Fruit fly (Drosophila melanogaster) whole organism, embryonic: ENCODE data around the gene Stat92E.

ENCODE experiments used
- Blimp-1 ChIP-seq: fragments of 200-800 bp; sonication (Bioruptor generic); optimal IDR thresholded peaks from 3 replicates; lab custom pipeline; 2018; ENCODE audit warnings: missing biosample characterization, missing genetic modification characterization, mild to moderate bottlenecking, moderate library complexity, missing genetic modification reagents
- CG10431 ChIP-seq: fragments of 200-800 bp; sonication (Bioruptor generic); optimal IDR thresholded peaks from 3 replicates; lab custom pipeline; 2018; ENCODE audit warnings: missing biosample characterization, mild to moderate bottlenecking, missing genetic modification characterization
- CG10462 ChIP-seq: fragments of 200-800 bp; sonication (Bioruptor generic); optimal IDR thresholded peaks from 2 replicates; lab custom pipeline; 2016; ENCODE audit warnings: missing biosample characterization, missing genetic modification characterization
- CG1233 ChIP-seq: fragments of 200-800 bp; sonication (Bioruptor generic); optimal IDR thresholded peaks from 4 replicates; lab custom pipeline; 2018; ENCODE audit warnings: missing biosample characterization, mild to moderate bottlenecking, missing genetic modification characterization
- CG12769 ChIP-seq: fragments of 200-800 bp; sonication (Bioruptor generic); optimal IDR thresholded peaks from 2 replicates; lab custom pipeline; 2019; ENCODE audit warnings: missing biosample characterization, mild to moderate bottlenecking, missing genetic modification characterization, moderate library complexity
- CG13123 ChIP-seq: fragments of 200-800 bp; sonication (Bioruptor generic); optimal IDR thresholded peaks from 2 replicates; lab custom pipeline; 2016; ENCODE audit warnings: missing biosample characterization, missing genetic modification characterization
- CG13287 ChIP-seq: fragments of 200-800 bp; sonication (Bioruptor generic); IDR thresholded peaks from 2 replicates; pipeline ENCODE4 v1.3.6; 2022; ENCODE audit warnings: missing biosample characterization, missing genetic modification characterization; ENCODE audit not compliant: partially characterized antibody
- CG15479 ChIP-seq: fragments of 200-800 bp; sonication (Bioruptor generic); optimal IDR thresholded peaks from 3 replicates; lab custom pipeline; 2019; ENCODE audit warnings: missing biosample characterization, mild to moderate bottlenecking, missing genetic modification characterization, moderate library complexity
- CG3163 ChIP-seq: fragments of 200-800 bp; sonication (Bioruptor generic); optimal IDR thresholded peaks from 3 replicates; lab custom pipeline; 2016; ENCODE audit warnings: missing biosample characterization, missing genetic modification characterization
- CG32767 ChIP-seq: fragments of 200-800 bp; sonication (Bioruptor generic); IDR thresholded peaks from 2 replicates; pipeline ENCODE4 v1.3.6; 2022; ENCODE audit warnings: missing biosample characterization, missing genetic modification characterization
- CG34376 ChIP-seq: fragments of 200-800 bp; sonication (Bioruptor generic); optimal IDR thresholded peaks from 2 replicates; lab custom pipeline; 2018; ENCODE audit warnings: missing biosample characterization, mild to moderate bottlenecking, missing genetic modification characterization
- CG3995 ChIP-seq: fragments of 200-800 bp; sonication (Bioruptor generic); optimal IDR thresholded peaks from 3 replicates; lab custom pipeline; 2016; ENCODE audit warnings: missing biosample characterization, missing genetic modification characterization
- CG5180 ChIP-seq: fragments of 200-800 bp; sonication (Bioruptor generic); optimal IDR thresholded peaks from 3 replicates; lab custom pipeline; 2017; ENCODE audit warnings: missing biosample characterization, missing genetic modification characterization, mild to moderate bottlenecking, moderate library complexity, missing genetic modification reagents
- CG8944 ChIP-seq: fragments of 200-800 bp; sonication (Bioruptor generic); optimal IDR thresholded peaks from 3 replicates; lab custom pipeline; 2016; ENCODE audit warnings: missing biosample characterization, missing genetic modification characterization
- CG9876 ChIP-seq: fragments of 200-800 bp; sonication (Bioruptor generic); optimal IDR thresholded peaks from 2 replicates; lab custom pipeline; 2016; ENCODE audit warnings: missing biosample characterization, missing genetic modification characterization
- Deaf1 ChIP-seq: fragments of 200-800 bp; optimal IDR thresholded peaks from 3 replicates; lab custom pipeline; 2019; ENCODE audit warnings: missing biosample characterization, mild to moderate bottlenecking, missing genetic modification characterization, moderate library complexity
- Dref ChIP-seq: fragments of 200-800 bp; sonication (Bioruptor generic); IDR thresholded peaks from 2 replicates; pipeline ENCODE4 v1.3.6; 2022; ENCODE audit warnings: missing biosample characterization, missing genetic modification characterization
- Ets65A ChIP-seq: fragments of 200-800 bp; sonication (Bioruptor generic); peaks from one replicate; lab custom pipeline; 2016; ENCODE audit warnings: missing biosample characterization, missing genetic modification characterization
- Jarid2 ChIP-seq: fragments of 200-800 bp; sonication (Bioruptor generic); optimal IDR thresholded peaks from 3 replicates; lab custom pipeline; 2017; ENCODE audit warnings: mild to moderate bottlenecking, missing biosample characterization, missing genetic modification reagents, missing genetic modification characterization
- Lpt ChIP-seq: fragments of >200 bp; optimal IDR thresholded peaks from 2 replicates; lab custom pipeline; 2018; ENCODE audit warnings: missing biosample characterization, missing genetic modification characterization
- Ravus ChIP-seq: fragments of 200-800 bp; sonication (Bioruptor generic); IDR thresholded peaks from 2 replicates; pipeline ENCODE4 v1.3.6; 2022; ENCODE audit warnings: missing biosample characterization, missing genetic modification characterization
- Sry-δ ChIP-seq: fragments of 200-800 bp; sonication (Bioruptor generic); optimal IDR thresholded peaks from 2 replicates; lab custom pipeline; 2016; ENCODE audit warnings: missing biosample characterization, missing genetic modification characterization
- Trl ChIP-seq, 3 experiments: fragments of >200 bp in 2 of 3; fragments of 200-800 bp in 1 of 3; sonication (Bioruptor generic) in 1 of 3; optimal IDR thresholded peaks; 2 replicates in 1 of 3; 3 replicates in 2 of 3; lab custom pipeline; 2016 to 2017; ENCODE audit warnings: missing biosample characterization in 1 of 3, missing genetic modification characterization in 1 of 3
- ato ChIP-seq: fragments of 200-800 bp; sonication (Bioruptor generic); IDR thresholded peaks from 2 replicates; pipeline ENCODE4 v1.3.6; 2022; ENCODE audit warnings: missing biosample characterization, missing genetic modification characterization; ENCODE audit not compliant: partially characterized antibody
- bbx ChIP-seq: fragments of 200-800 bp; sonication (Bioruptor generic); IDR thresholded peaks from 2 replicates; pipeline ENCODE4 v1.3.6; 2022; ENCODE audit warnings: missing biosample characterization, missing genetic modification characterization; ENCODE audit not compliant: partially characterized antibody
- br ChIP-seq: fragments of >200 bp; optimal IDR thresholded peaks from 2 replicates; lab custom pipeline; 2017
- chinmo ChIP-seq: fragments of 200-800 bp; sonication (Bioruptor generic); IDR thresholded peaks from 4 replicates; pipeline ENCODE4 v1.3.6; 2022; ENCODE audit warnings: missing biosample characterization, missing genetic modification characterization; ENCODE audit not compliant: partially characterized antibody
- ci ChIP-seq: fragments of 200-800 bp; sonication (Bioruptor generic); IDR thresholded peaks from 3 replicates; pipeline ENCODE4 v1.3.6; 2022; ENCODE audit warnings: missing biosample characterization, missing genetic modification characterization
- corto ChIP-seq: fragments of 200-800 bp; sonication (Bioruptor generic); optimal IDR thresholded peaks from 2 replicates; lab custom pipeline; 2016; ENCODE audit warnings: missing biosample characterization, mild to moderate bottlenecking, missing genetic modification characterization, moderate library complexity
- dpn ChIP-seq, 2 experiments: fragments of 200-800 bp; sonication (Bioruptor generic); optimal IDR thresholded peaks; 3 replicates each; lab custom pipeline; 2016; ENCODE audit warnings: missing biosample characterization in 2 of 2, missing genetic modification characterization in 2 of 2
- esg ChIP-seq: fragments of 200-800 bp; sonication (Bioruptor generic); conservative IDR thresholded peaks from 2 replicates; pipeline ENCODE4 v1.3.6; 2022; ENCODE audit warnings: missing biosample characterization, missing genetic modification characterization
- grn ChIP-seq: fragments of 200-800 bp; sonication (Bioruptor generic); optimal IDR thresholded peaks from 3 replicates; lab custom pipeline; 2017; ENCODE audit warnings: missing biosample characterization, missing genetic modification characterization
- hbn ChIP-seq: fragments of 200-800 bp; sonication (Bioruptor generic); IDR thresholded peaks from 2 replicates; pipeline ENCODE4 v1.3.6; 2022; ENCODE audit warnings: missing biosample characterization, missing genetic modification characterization; ENCODE audit not compliant: partially characterized antibody
- hth ChIP-seq: fragments of >200 bp; optimal IDR thresholded peaks from 2 replicates; lab custom pipeline; 2017; ENCODE audit warnings: inconsistent platforms
- jing ChIP-seq: fragments of 200-800 bp; sonication (Bioruptor generic); optimal IDR thresholded peaks from 2 replicates; lab custom pipeline; 2018; ENCODE audit warnings: missing biosample characterization, mild to moderate bottlenecking, missing genetic modification characterization
- lbe ChIP-seq: fragments of 200-800 bp; sonication (Bioruptor generic); optimal IDR thresholded peaks from 2 replicates; lab custom pipeline; 2016; ENCODE audit warnings: missing biosample characterization, mild to moderate bottlenecking, missing genetic modification characterization
- lilli ChIP-seq: fragments of 200-800 bp; sonication (Bioruptor generic); optimal IDR thresholded peaks from 3 replicates; lab custom pipeline; 2016; ENCODE audit warnings: missing biosample characterization, missing genetic modification characterization
- nerfin-2 ChIP-seq: fragments of 200-800 bp; sonication (Bioruptor generic); IDR thresholded peaks from 2 replicates; pipeline ENCODE4 v1.3.6; 2022; ENCODE audit warnings: missing biosample characterization, missing genetic modification characterization; ENCODE audit not compliant: partially characterized antibody
- nom ChIP-seq: fragments of 200-800 bp; sonication (Bioruptor generic); optimal IDR thresholded peaks from 2 replicates; lab custom pipeline; 2017; ENCODE audit warnings: missing biosample characterization, missing genetic modification characterization, mild to moderate bottlenecking, moderate library complexity, missing genetic modification reagents
- oc ChIP-seq: fragments of 200-800 bp; sonication (Bioruptor generic); optimal IDR thresholded peaks from 2 replicates; lab custom pipeline; 2018; ENCODE audit warnings: missing biosample characterization, mild to moderate bottlenecking, missing genetic modification characterization, moderate library complexity
- z ChIP-seq: fragments of 200-800 bp; sonication (Bioruptor generic); IDR thresholded peaks from 3 replicates; pipeline ENCODE4 v1.3.6; 2022; ENCODE audit warnings: missing biosample characterization, missing genetic modification characterization

Gene Stat92E

dm6 chr3R:20565546-20565948 is 13.4 kb upstream of the Stat92E start:
- peak; percentile 35; the same call in 1 of the 2 replicates for TF ChIP-seq bbx (GFP tag; lab: Robert Waterston, UW)
- peak; percentile 86 for TF ChIP-seq CG3163 (GFP tag; lab: Kevin White, UChicago)
- peak; percentile 3 for TF ChIP-seq lbe (GFP tag; lab: Kevin White, UChicago)
- peak; percentile 20 for TF ChIP-seq corto (GFP tag; lab: Kevin White, UChicago)
- no peak for TF ChIP-seq br (lab: Kevin White, UChicago)
- peak; percentile 95 for TF ChIP-seq Blimp-1
- TF ChIP-seq ci (GFP tag; lab: Robert Waterston, UW), result peak; percentile 49; the same call in 2 of the 3 replicates
- TF ChIP-seq esg, result no peak
- peak; percentile 54 for TF ChIP-seq nom
- TF ChIP-seq CG9876 (GFP tag; lab: Kevin White, UChicago), result no peak
- TF ChIP-seq CG5180 (GFP tag; lab: Kevin White, UChicago), result peak; percentile 13
- peak; percentile 44 to 53 for TF ChIP-seq Trl (optimal IDR thresholded peaks at IDR 0.05; lab: Kevin White, UChicago)
- no peak for TF ChIP-seq Trl (GFP tag; optimal IDR thresholded peaks at IDR 0.05; lab: Kevin White, UChicago)
- peak; percentile 42 for TF ChIP-seq oc
- peak; percentile 12 for TF ChIP-seq CG3995
- no peak for TF ChIP-seq CG1233 (GFP tag; lab: Kevin White, UChicago)
- 0 out of 2 replicates have a peak, but pooled peaks have one; percentile 28 for TF ChIP-seq CG32767 (GFP tag; lab: Robert Waterston, UW)
- TF ChIP-seq CG13123 (GFP tag; lab: Kevin White, UChicago), result no peak
- TF ChIP-seq CG12769, result peak; percentile 46
- peak; percentile 17 for TF ChIP-seq CG34376 (GFP tag; lab: Kevin White, UChicago)
- TF ChIP-seq jing (GFP tag; lab: Kevin White, UChicago), result no peak
- no peak for TF ChIP-seq CG15479 (GFP tag; lab: Kevin White, UChicago)
- TF ChIP-seq Sry-δ (GFP tag; lab: Kevin White, UChicago), result no peak
- no peak for TF ChIP-seq Dref (GFP tag; lab: Robert Waterston, UW)
- TF ChIP-seq Ets65A (GFP tag; lab: Kevin White, UChicago), result peak; percentile 38
- TF ChIP-seq Deaf1 (tag; lab: Kevin White, UChicago), result peak; percentile 69
- TF ChIP-seq Ravus, result no peak
- TF ChIP-seq CG8944 (GFP tag; lab: Kevin White, UChicago), result no peak
- 0 out of 2 replicates have a peak, but pooled peaks have one; percentile 27 for TF ChIP-seq ato (GFP tag; lab: Robert Waterston, UW)
- TF ChIP-seq hth (lab: Kevin White, UChicago), result no peak
- TF ChIP-seq CG10462, result no peak
- peak; percentile 76 for TF ChIP-seq grn
- TF ChIP-seq Lpt, result no peak
- peak; percentile 36; the same call in 1 of the 2 replicates for TF ChIP-seq CG13287 (GFP tag; lab: Robert Waterston, UW)
- no peak for TF ChIP-seq hbn (GFP tag; lab: Robert Waterston, UW)
- TF ChIP-seq dpn (GFP tag; optimal IDR thresholded peaks at IDR 0.05; lab: Kevin White, UChicago), result no peak
- no peak for TF ChIP-seq nerfin-2 (GFP tag; lab: Robert Waterston, UW)
- no peak for TF ChIP-seq lilli (GFP tag; lab: Kevin White, UChicago)
- TF ChIP-seq chinmo (GFP tag; lab: Robert Waterston, UW), result peak; percentile 61; the same call in 1 of the 4 replicates
- TF ChIP-seq CG10431 (GFP tag; lab: Kevin White, UChicago), result peak; percentile 28
- peak; percentile 74; the same call in 2 of the 3 replicates for TF ChIP-seq z
- peak; percentile 58 for TF ChIP-seq Jarid2 (GFP tag; lab: Kevin White, UChicago)
